Fruit fly (Drosophila melanogaster) whole organism, prepupa: ENCODE results near the gene CG7239.

ENCODE experiments used
- CG11902 ChIP-seq: fragments of 200-800 bp; sonication (Bioruptor generic); optimal IDR thresholded peaks from 3 replicates; lab custom pipeline; 2016; ENCODE audit warnings: missing biosample characterization, missing genetic modification characterization
- CG3919 ChIP-seq: fragments of 200-800 bp; sonication (Bioruptor generic); optimal IDR thresholded peaks from 3 replicates; lab custom pipeline; 2016; ENCODE audit warnings: missing biosample characterization, missing genetic modification characterization
- CG4318 ChIP-seq: fragments of 200-800 bp; sonication (Bioruptor generic); optimal IDR thresholded peaks from 3 replicates; lab custom pipeline; 2017; ENCODE audit warnings: missing biosample characterization, mild to moderate bottlenecking, missing genetic modification characterization
- Gug ChIP-seq: fragments of 200-800 bp; sonication (Bioruptor generic); IDR thresholded peaks from 2 replicates; pipeline ENCODE4 v1.3.6; 2022; ENCODE audit warnings: missing biosample characterization, missing genetic modification characterization
- Hr39 ChIP-seq: fragments of 200-800 bp; sonication (Bioruptor generic); optimal IDR thresholded peaks from 2 replicates; lab custom pipeline; 2016; ENCODE audit warnings: missing biosample characterization, missing genetic modification characterization
- Hr4 ChIP-seq: fragments of 200-800 bp; sonication (Bioruptor generic); optimal IDR thresholded peaks from 3 replicates; lab custom pipeline; 2016; ENCODE audit warnings: missing biosample characterization, missing genetic modification characterization
- Sox14 ChIP-seq: fragments of 200-800 bp; sonication (Bioruptor generic); optimal IDR thresholded peaks from 3 replicates; lab custom pipeline; 2016; ENCODE audit warnings: missing biosample characterization, missing genetic modification characterization
- eg ChIP-seq: fragments of 200-800 bp; sonication (Bioruptor generic); IDR thresholded peaks from 3 replicates; pipeline ENCODE4 v1.3.6; 2022; ENCODE audit warnings: missing biosample characterization, missing genetic modification characterization
- fd59A ChIP-seq: fragments of 200-800 bp; sonication (Bioruptor generic); optimal IDR thresholded peaks from 2 replicates; lab custom pipeline; 2017; ENCODE audit warnings: missing biosample characterization, mild to moderate bottlenecking, missing genetic modification characterization, missing genetic modification reagents
- ss ChIP-seq, 2 experiments: fragments of 200-800 bp; sonication (Bioruptor generic); optimal IDR thresholded peaks; 2 replicates in 1 of 2; 3 replicates in 1 of 2; lab custom pipeline; 2017 to 2018; ENCODE audit warnings: mild to moderate bottlenecking in 2 of 2, missing biosample characterization in 2 of 2, missing genetic modification characterization in 2 of 2, moderate library complexity in 1 of 2
- topi ChIP-seq: fragments of 200-800 bp; sonication (Bioruptor generic); optimal IDR thresholded peaks from 3 replicates; lab custom pipeline; 2016; ENCODE audit warnings: missing biosample characterization, missing genetic modification characterization

- no peak for TF ChIP-seq Hr4 (GFP tag; lab: Kevin White, UChicago)
- peak; percentile 61; the same call in 2 of the 3 replicates for TF ChIP-seq eg
- no peak for TF ChIP-seq CG4318
- no peak for TF ChIP-seq Gug (GFP tag; lab: Robert Waterston, UW)
- peak in 1 of 2 experiments; percentile 46 for TF ChIP-seq ss (GFP tag; optimal IDR thresholded peaks at IDR 0.05; lab: Kevin White, UChicago)
- no peak for TF ChIP-seq Sox14 (GFP tag; lab: Kevin White, UChicago)
- no peak for TF ChIP-seq CG11902 (GFP tag; lab: Kevin White, UChicago)
- TF ChIP-seq fd59A (GFP tag; lab: Kevin White, UChicago) = no peak
- no peak for TF ChIP-seq topi (GFP tag; lab: Kevin White, UChicago)
- peak; percentile 29 for TF ChIP-seq CG3919 (GFP tag; lab: Kevin White, UChicago)
- no peak for TF ChIP-seq Hr39 (GFP tag; lab: Kevin White, UChicago)
Observed at dm6 chr2L:5805091-5805817, 3.2 kb downstream of the CG7239 start, which contains the start of gene CG11034.
